Fruit fly (Drosophila melanogaster): ENCODE measurements around the gene CG15602.

- TF ChIP-seq foxo (GFP tag; optimal IDR thresholded peaks at IDR 0.05) (no peak), Vsx2 (GFP tag; optimal IDR thresholded peaks at IDR 0.05; ENCODE audit: partially characterized antibody) (no peak), pan (optimal IDR thresholded peaks at IDR 0.05) (no peak), sv (GFP tag; optimal IDR thresholded peaks at IDR 0.05) (no peak), jim (GFP tag; optimal IDR thresholded peaks at IDR 0.05) (no peak), Dfd (GFP tag; optimal IDR thresholded peaks at IDR 0.05) (no peak), h (GFP tag; optimal IDR thresholded peaks at IDR 0.05) (no peak), HLH106 (tag; optimal IDR thresholded peaks at IDR 0.05) (no peak)
Observed at dm6 chrX:15778846-15779245, 20.4 kb upstream of the CG15602 start, which contains the start of gene CG43673.
